Fruit fly (Drosophila melanogaster): ENCODE results near the gene Dbct.
A peak's percentile ranks its signal among the peaks of the same experiment; 100 is the strongest.

Dbct gene

dm6 chrX:15078394-15078793, 7.5 kb upstream of the Dbct start (continued):
- TF ChIP-seq CG6654 (GFP tag; optimal IDR thresholded peaks at IDR 0.05) (no peak), bsh (GFP tag; optimal IDR thresholded peaks at IDR 0.05) (peak in 1 of 2 experiments; percentile 32), grn (GFP tag; optimal IDR thresholded peaks at IDR 0.05) (peak; percentile 94), croc (GFP tag; conservative IDR thresholded peaks at IDR 0.05) (no peak), mirr (GFP tag; optimal IDR thresholded peaks at IDR 0.05) (peak; percentile 92), CG8290 (GFP tag; optimal IDR thresholded peaks at IDR 0.05) (no peak), CG8290 (tag; optimal IDR thresholded peaks at IDR 0.05) (no peak), gem (tag; optimal IDR thresholded peaks at IDR 0.05) (peak; percentile 15), CG2678 (tag; optimal IDR thresholded peaks at IDR 0.05) (peak; percentile 32), Meics (GFP tag; optimal IDR thresholded peaks at IDR 0.05) (peak; percentile 55), CG7357 (GFP tag; IDR thresholded peaks at IDR 0.05) (no peak), slou (GFP tag; optimal IDR thresholded peaks at IDR 0.05) (no peak), Hey (tag; optimal IDR thresholded peaks at IDR 0.05) (no peak), kah (GFP tag; optimal IDR thresholded peaks at IDR 0.05) (no peak), CG15696 (tag; optimal IDR thresholded peaks at IDR 0.05) (peak; percentile 29), CG15601 (tag; optimal IDR thresholded peaks at IDR 0.05) (peak; percentile 71), Dip2 (GFP tag; IDR thresholded peaks at IDR 0.05) (no peak), Sox100B (GFP tag; optimal IDR thresholded peaks at IDR 0.05) (peak; percentile 35), CG11695 (GFP tag; IDR thresholded peaks at IDR 0.05) (no peak), nerfin-1 (tag; optimal IDR thresholded peaks at IDR 0.05) (peak; percentile 12), CG1529 (GFP tag; optimal IDR thresholded peaks at IDR 0.05) (peak; percentile 6), CG43689 (GFP tag; IDR thresholded peaks at IDR 0.05) (no peak), Six4 (GFP tag; optimal IDR thresholded peaks at IDR 0.05) (no peak), CG4360 (GFP tag; IDR thresholded peaks at IDR 0.05) (no peak), CG7745 (tag; optimal IDR thresholded peaks at IDR 0.05) (peak; percentile 55), Hmr (GFP tag; optimal IDR thresholded peaks at IDR 0.05) (peak; percentile 0), Atf-2 (GFP tag; optimal IDR thresholded peaks at IDR 0.05) (no peak), NFAT (GFP tag; IDR thresholded peaks at IDR 0.05) (no peak), nom (GFP tag; optimal IDR thresholded peaks at IDR 0.05) (peak; percentile 87), D (optimal IDR thresholded peaks at IDR 0.05) (no peak), D (GFP tag; optimal IDR thresholded peaks at IDR 0.05) (no peak), CG17385 (GFP tag; optimal IDR thresholded peaks at IDR 0.05) (peak; percentile 39), hb (GFP tag; IDR thresholded peaks at IDR 0.05; ENCODE audit: partially characterized antibody) (no peak), CG4404 (GFP tag; IDR thresholded peaks at IDR 0.05) (no peak), CG4328 (GFP tag; optimal IDR thresholded peaks at IDR 0.05) (peak; percentile 34), CG11560 (tag; IDR thresholded peaks at IDR 0.05) (no peak), CG7372 (GFP tag; IDR thresholded peaks at IDR 0.05) (no peak), pita (GFP tag; optimal IDR thresholded peaks at IDR 0.05) (no peak), Dip3 (GFP tag; optimal IDR thresholded peaks at IDR 0.05) (no peak), CG18599 (GFP tag; optimal IDR thresholded peaks at IDR 0.05) (peak; percentile 9), CG2202 (tag; optimal IDR thresholded peaks at IDR 0.05) (peak; percentile 24), tup (GFP tag; optimal IDR thresholded peaks at IDR 0.05) (no peak), Eip74EF (GFP tag; optimal IDR thresholded peaks at IDR 0.05) (peak in 1 of 2 experiments; percentile 16), HHEX (GFP tag; optimal IDR thresholded peaks at IDR 0.05) (no peak), CG7271 (tag; optimal IDR thresholded peaks at IDR 0.05) (no peak), CG13296 (GFP tag; optimal IDR thresholded peaks at IDR 0.05) (peak; percentile 55), CG6854 (GFP tag; optimal IDR thresholded peaks at IDR 0.05) (no peak), exex (tag; optimal IDR thresholded peaks at IDR 0.05) (peak; percentile 96), gfzf (GFP tag; optimal IDR thresholded peaks at IDR 0.05) (no peak), Asciz (GFP tag; optimal IDR thresholded peaks at IDR 0.05) (peak; percentile 56), Blimp-1 (GFP tag; optimal IDR thresholded peaks at IDR 0.05) (peak; percentile 30)

Measured in whole organism, embryonic.